Worm (Caenorhabditis elegans): ENCODE results near the gene T24C4.2.

T24C4.2 gene

ce11 chrIII:881460-881859, 11.7 kb upstream of the T24C4.2 start (continued):
- TF ChIP-seq somi-1 (GFP tag; optimal IDR thresholded peaks at IDR 0.05) (no peak), lin-40 (tag; optimal IDR thresholded peaks at IDR 0.05) (no peak), hrde-1 (tag; optimal IDR thresholded peaks at IDR 0.05; ENCODE audit: borderline replicate concordance) (peak; percentile 25), aptf-2 (GFP tag; conservative IDR thresholded peaks at IDR 0.05) (no peak), bed-2 (GFP tag; IDR thresholded peaks at IDR 0.05) (no peak), sptf-2 (GFP tag; optimal IDR thresholded peaks at IDR 0.05) (no peak), madf-6 (GFP tag; IDR thresholded peaks at IDR 0.05) (no peak), attf-5 (GFP tag; optimal IDR thresholded peaks at IDR 0.05) (no peak), ztf-3 (GFP tag; optimal IDR thresholded peaks at IDR 0.05) (no peak), tbp1 (GFP tag; optimal IDR thresholded peaks at IDR 0.05) (peak; percentile 15), dpff-1 (tag; optimal IDR thresholded peaks at IDR 0.05) (no peak), madf-8 (GFP tag; conservative IDR thresholded peaks at IDR 0.05) (no peak), rcor-1 (GFP tag; IDR thresholded peaks at IDR 0.05) (no peak; the same call in 1 of the 2 replicates), ets-4 (GFP tag; optimal IDR thresholded peaks at IDR 0.05) (no peak), lsy-27 (tag; optimal IDR thresholded peaks at IDR 0.05; ENCODE audit: borderline replicate concordance, insufficient read depth) (no peak), madf-10 (tag; optimal IDR thresholded peaks at IDR 0.05) (no peak), F23B12.7 (tag; optimal IDR thresholded peaks at IDR 0.05; ENCODE audit: insufficient read depth) (no peak), nhr-179 (tag; optimal IDR thresholded peaks at IDR 0.05) (no peak), nfya-1 (tag; optimal IDR thresholded peaks at IDR 0.05; ENCODE audit: borderline replicate concordance, insufficient read depth) (no peak), nhr-90 (tag; optimal IDR thresholded peaks at IDR 0.05) (no peak), Y53F4B.3 (GFP tag; IDR thresholded peaks at IDR 0.05) (0 out of 2 replicates have a peak, but pooled peaks have one; percentile 14), akir-1 (GFP tag; optimal IDR thresholded peaks at IDR 0.05) (no peak), D2030.7 (GFP tag; IDR thresholded peaks at IDR 0.05) (no peak), K12H6.12 (tag; optimal IDR thresholded peaks at IDR 0.05) (no peak), gei-17 (GFP tag; optimal IDR thresholded peaks at IDR 0.05) (no peak), ztf-25 (GFP tag; IDR thresholded peaks at IDR 0.05) (no peak), Y95B8A.8 (GFP tag; IDR thresholded peaks at IDR 0.05) (peak; percentile 69; the same call in 1 of the 2 replicates), die-1 (tag; optimal IDR thresholded peaks at IDR 0.05) (peak; percentile 5), lir-1 (GFP tag; conservative IDR thresholded peaks at IDR 0.05) (no peak), unc-130 (GFP tag; optimal IDR thresholded peaks at IDR 0.05) (no peak), egl-18 (GFP tag; IDR thresholded peaks at IDR 0.05) (no peak), mel-28 (tag; optimal IDR thresholded peaks at IDR 0.05; ENCODE audit: borderline replicate concordance) (no peak), ztf-26 (tag; optimal IDR thresholded peaks at IDR 0.05) (no peak), hmg-20 (GFP tag; IDR thresholded peaks at IDR 0.05) (no peak), egrh-3 (GFP tag; IDR thresholded peaks at IDR 0.05) (no peak), nhr-80 (tag; optimal IDR thresholded peaks at IDR 0.05) (no peak), T07F8.4 (tag; optimal IDR thresholded peaks at IDR 0.05) (no peak), zfh-2 (GFP tag; conservative IDR thresholded peaks at IDR 0.05) (no peak), repo-1 (tag; optimal IDR thresholded peaks at IDR 0.05) (no peak), Y56A3A.18 (GFP tag; IDR thresholded peaks at IDR 0.05) (no peak; the same call in 1 of the 2 replicates), ceh-58 (GFP tag; IDR thresholded peaks at IDR 0.05) (0 out of 2 replicates have a peak, but pooled peaks have one; percentile 15), egl-44 (GFP tag; IDR thresholded peaks at IDR 0.05) (no peak), chd-7 (tag; optimal IDR thresholded peaks at IDR 0.05) (no peak), tbx-9 (tag; optimal IDR thresholded peaks at IDR 0.05; ENCODE audit: borderline replicate concordance) (no peak), T26A5.8 (tag; optimal IDR thresholded peaks at IDR 0.05) (no peak), fkh-3 (tag; optimal IDR thresholded peaks at IDR 0.05) (no peak), snpc-1.1 (tag; optimal IDR thresholded peaks at IDR 0.05; ENCODE audit: insufficient read depth) (peak; percentile 10), dox-1 (GFP tag; IDR thresholded peaks at IDR 0.05) (peak; percentile 19; the same call in 1 of the 2 replicates)

All from whole organism, young adult.